Worm (Caenorhabditis elegans) whole organism, L1 larva: ENCODE results near the gene cyp-33C11.

Experiments
- C04F5.9 ChIP-seq: sonication (generic microtip); optimal IDR thresholded peaks from 2 replicates; lab custom pipeline; 2016; ENCODE audit warnings: missing genetic modification characterization, missing compliant biosample characterization
- C16A3.4 ChIP-seq: fragments of 150-350 bp; optimal IDR thresholded peaks from 2 replicates; lab custom pipeline; 2014; ENCODE audit warnings: missing biosample characterization, missing genetic modification characterization
- Y116A8C.19 ChIP-seq: sonication (generic microtip); optimal IDR thresholded peaks from 2 replicates; lab custom pipeline; 2016; ENCODE audit warnings: missing compliant biosample characterization, missing genetic modification characterization, borderline replicate concordance
- aly-2 ChIP-seq: fragments of 150-350 bp; optimal IDR thresholded peaks from 2 replicates; lab custom pipeline; 2014; ENCODE audit warnings: missing biosample characterization, missing genetic modification characterization
- ama-1 ChIP-seq: fragments of 150-350 bp; optimal IDR thresholded peaks from 2 replicates; lab custom pipeline; 2014
- blmp-1 ChIP-seq: fragments of 150-350 bp; optimal IDR thresholded peaks from 2 replicates; lab custom pipeline; 2014; ENCODE audit warnings: missing biosample characterization, missing genetic modification characterization
- ceh-88 ChIP-seq: fragments of 200-800 bp; sonication (Bioruptor generic); IDR thresholded peaks from 2 replicates; pipeline ENCODE4 v1.3.6; 2022; ENCODE audit warnings: missing genetic modification characterization, missing compliant biosample characterization
- ceh-90 ChIP-seq: sonication (generic microtip); optimal IDR thresholded peaks from 2 replicates; lab custom pipeline; 2016; ENCODE audit warnings: missing genetic modification characterization, missing compliant biosample characterization
- dpl-1 ChIP-seq, 3 experiments: fragments of 150-350 bp in 2 of 3; sonication (generic microtip) in 1 of 3; optimal IDR thresholded peaks; 2 replicates each; lab custom pipeline; 2014 to 2017; ENCODE audit warnings: missing biosample characterization in 3 of 3, missing genetic modification characterization in 3 of 3, missing genetic modification reagents in 3 of 3
- efl-1 ChIP-seq, 4 experiments: fragments of 150-350 bp; optimal IDR thresholded peaks in 3 of 4; peaks in 1 of 4; 1 replicate in 1 of 4; 2 replicates in 3 of 4; lab custom pipeline; 2014; ENCODE audit warnings: missing biosample characterization in 2 of 4, missing genetic modification characterization in 2 of 4, missing genetic modification reagents in 2 of 4
- egl-27 ChIP-seq, 2 experiments: fragments of 150-350 bp in 1 of 2; sonication (generic microtip); optimal IDR thresholded peaks; 3 replicates each; lab custom pipeline; 2017 to 2018; ENCODE audit warnings: missing biosample characterization in 2 of 2, missing genetic modification characterization in 2 of 2, missing genetic modification reagents in 2 of 2
- elt-2 ChIP-seq: sonication (generic microtip); optimal IDR thresholded peaks from 2 replicates; lab custom pipeline; 2016; ENCODE audit warnings: missing genetic modification characterization, mild to moderate bottlenecking, inconsistent platforms, missing compliant biosample characterization, missing genetic modification reagents
- elt-3 ChIP-seq, 6 experiments: fragments of 150-350 bp in 1 of 6; sonication (generic microtip); optimal IDR thresholded peaks; 2 replicates each; lab custom pipeline; 2017 to 2018; ENCODE audit warnings: missing biosample characterization in 6 of 6, missing genetic modification characterization in 6 of 6, inconsistent platforms in 1 of 6
- fkh-8 ChIP-seq: sonication (generic microtip); optimal IDR thresholded peaks from 2 replicates; lab custom pipeline; 2016; ENCODE audit warnings: mild to moderate bottlenecking, missing genetic modification characterization, missing compliant biosample characterization
- fos-1 ChIP-seq: fragments of 150-350 bp; optimal IDR thresholded peaks from 2 replicates; lab custom pipeline; 2014; ENCODE audit warnings: missing biosample characterization, missing genetic modification characterization
- grh-1 ChIP-seq: fragments of 200-800 bp; sonication (Bioruptor generic); IDR thresholded peaks from 2 replicates; pipeline ENCODE4 v1.3.6; 2022; ENCODE audit warnings: missing genetic modification reagents, missing genetic modification characterization, missing compliant biosample characterization
- hlh-17 ChIP-seq: fragments of 200-800 bp; sonication (Bioruptor generic); optimal IDR thresholded peaks from 2 replicates; lab custom pipeline; 2018; ENCODE audit warnings: missing genetic modification characterization, mild to moderate bottlenecking, missing compliant biosample characterization, moderate library complexity, borderline replicate concordance
- hpl-2 ChIP-seq: fragments of 150-350 bp; optimal IDR thresholded peaks from 2 replicates; lab custom pipeline; 2014; ENCODE audit warnings: missing biosample characterization, missing genetic modification reagents, missing genetic modification characterization
- irx-1 ChIP-seq: sonication (generic microtip); optimal IDR thresholded peaks from 2 replicates; lab custom pipeline; 2016; ENCODE audit warnings: missing genetic modification characterization, missing compliant biosample characterization
- jun-1 ChIP-seq: fragments of 150-350 bp; optimal IDR thresholded peaks from 2 replicates; lab custom pipeline; 2014; ENCODE audit warnings: missing biosample characterization, missing genetic modification reagents, missing genetic modification characterization
- lin-13 ChIP-seq: fragments of 150-350 bp; optimal IDR thresholded peaks from 2 replicates; lab custom pipeline; 2014; ENCODE audit warnings: missing biosample characterization, missing genetic modification reagents, missing genetic modification characterization
- lin-14 ChIP-seq: fragments of 200-800 bp; sonication (Bioruptor generic); optimal IDR thresholded peaks from 2 replicates; lab custom pipeline; 2018; ENCODE audit warnings: mild to moderate bottlenecking, missing genetic modification characterization, moderate library complexity, missing compliant biosample characterization
- lin-35 ChIP-seq, 2 experiments: fragments of 150-350 bp; optimal IDR thresholded peaks; 2 replicates each; lab custom pipeline; 2014; ENCODE audit warnings: missing biosample characterization in 2 of 2, missing genetic modification characterization in 2 of 2, missing genetic modification reagents in 2 of 2
- lin-39 ChIP-seq: fragments of 150-350 bp; optimal IDR thresholded peaks from 2 replicates; lab custom pipeline; 2014; ENCODE audit warnings: missing biosample characterization, missing genetic modification reagents, missing genetic modification characterization
- lir-3 ChIP-seq: sonication (generic microtip); optimal IDR thresholded peaks from 2 replicates; lab custom pipeline; 2016; ENCODE audit warnings: mild to moderate bottlenecking, missing genetic modification characterization, moderate library complexity, missing compliant biosample characterization; ENCODE audit not compliant: poor library complexity
- lsy-2 ChIP-seq, 2 experiments: fragments of 150-350 bp; optimal IDR thresholded peaks; 2 replicates each; lab custom pipeline; 2014; ENCODE audit warnings: missing biosample characterization in 2 of 2, missing genetic modification characterization in 2 of 2
- nhr-11 ChIP-seq: fragments of 150-350 bp; optimal IDR thresholded peaks from 2 replicates; lab custom pipeline; 2014; ENCODE audit warnings: missing biosample characterization, missing genetic modification characterization
- nhr-12 ChIP-seq: sonication (generic microtip); optimal IDR thresholded peaks from 2 replicates; lab custom pipeline; 2017; ENCODE audit warnings: missing biosample characterization, missing genetic modification characterization
- nhr-19 ChIP-seq: fragments of 200-800 bp; sonication (Bioruptor generic); conservative IDR thresholded peaks from 2 replicates; pipeline ENCODE4 v1.3.6; 2022; ENCODE audit warnings: missing genetic modification characterization, missing compliant biosample characterization
- nhr-20 ChIP-seq: sonication (generic microtip); optimal IDR thresholded peaks from 2 replicates; lab custom pipeline; 2016; ENCODE audit warnings: mild to moderate bottlenecking, missing genetic modification characterization, missing compliant biosample characterization
- nhr-47 ChIP-seq: sonication (generic microtip); optimal IDR thresholded peaks from 2 replicates; lab custom pipeline; 2016; ENCODE audit warnings: mild to moderate bottlenecking, missing genetic modification characterization, moderate library complexity, missing compliant biosample characterization
- nhr-71 ChIP-seq: sonication (generic microtip); optimal IDR thresholded peaks from 2 replicates; lab custom pipeline; 2016; ENCODE audit warnings: mild to moderate bottlenecking, missing genetic modification characterization, moderate library complexity, missing compliant biosample characterization
- nhr-84 ChIP-seq: sonication (generic microtip); optimal IDR thresholded peaks from 2 replicates; lab custom pipeline; 2017; ENCODE audit warnings: missing biosample characterization, missing genetic modification characterization
- nhr-90 ChIP-seq: sonication (generic microtip); optimal IDR thresholded peaks from 2 replicates; lab custom pipeline; 2016; ENCODE audit warnings: mild to moderate bottlenecking, missing genetic modification characterization, missing compliant biosample characterization; ENCODE audit not compliant: poor library complexity
- rnt-1 ChIP-seq: sonication (generic microtip); optimal IDR thresholded peaks from 2 replicates; lab custom pipeline; 2016; ENCODE audit warnings: mild to moderate bottlenecking, missing genetic modification characterization, moderate library complexity, missing compliant biosample characterization
- snu-23 ChIP-seq: sonication (generic microtip); optimal IDR thresholded peaks from 2 replicates; lab custom pipeline; 2016; ENCODE audit warnings: missing genetic modification characterization, missing compliant biosample characterization
- sup-37 ChIP-seq: fragments of 200-800 bp; sonication (Bioruptor generic); optimal IDR thresholded peaks from 2 replicates; lab custom pipeline; 2018; ENCODE audit warnings: mild to moderate bottlenecking, missing genetic modification characterization, missing compliant biosample characterization
- swsn-7 ChIP-seq: sonication (generic microtip); optimal IDR thresholded peaks from 2 replicates; lab custom pipeline; 2016; ENCODE audit warnings: missing genetic modification characterization, missing compliant biosample characterization
- tbx-2 ChIP-seq: sonication (generic microtip); optimal IDR thresholded peaks from 2 replicates; lab custom pipeline; 2016; ENCODE audit warnings: missing genetic modification characterization, missing compliant biosample characterization
- tlp-1 ChIP-seq: fragments of 150-350 bp; optimal IDR thresholded peaks from 2 replicates; lab custom pipeline; 2014; ENCODE audit warnings: missing biosample characterization, missing genetic modification characterization
- zip-4 ChIP-seq: fragments of 200-800 bp; sonication (Bioruptor generic); optimal IDR thresholded peaks from 2 replicates; lab custom pipeline; 2018; ENCODE audit warnings: mild to moderate bottlenecking, missing genetic modification characterization, moderate library complexity, missing compliant biosample characterization
- ztf-11 ChIP-seq, 2 experiments: sonication (generic microtip); optimal IDR thresholded peaks; 2 replicates each; lab custom pipeline; 2016 to 2017; ENCODE audit warnings: missing genetic modification characterization in 2 of 2, missing biosample characterization in 1 of 2, missing compliant biosample characterization in 1 of 2
- ztf-4 ChIP-seq: fragments of 150-350 bp; optimal IDR thresholded peaks from 2 replicates; lab custom pipeline; 2014; ENCODE audit warnings: missing biosample characterization, missing genetic modification characterization

cyp-33C11 gene

ce11 chrV:723895-724352, 11.1 kb upstream of the cyp-33C11 start, which contains the start of gene fbxb-72:
Gene fbxb-72 (minus strand): TSS chrV:723952.
- TF ChIP-seq efl-1 (optimal IDR thresholded peaks at IDR 0.05; lab: Kevin White, UChicago) (peak; percentile 37 to 38), efl-1 (GFP tag; optimal IDR thresholded peaks at IDR 0.05 in 1 of 2; lab: Kevin White, UChicago) (peak in 1 of 2 experiments; percentile 95), nhr-47 (tag; lab: Kevin White, UChicago) (peak; percentile 68), ztf-4 (tag; lab: Kevin White, UChicago) (peak; percentile 85), fos-1 (tag; lab: Kevin White, UChicago) (no peak), nhr-90 (tag; lab: Kevin White, UChicago) (peak; percentile 76), snu-23 (GFP tag; lab: Kevin White, UChicago) (peak; percentile 78), C04F5.9 (tag; lab: Kevin White, UChicago) (peak; percentile 21), jun-1 (tag; lab: Kevin White, UChicago) (peak; percentile 48), sup-37 (peak; percentile 55), nhr-20 (tag; lab: Kevin White, UChicago) (peak; percentile 51), nhr-12 (tag; lab: Kevin White, UChicago) (no peak), lin-35 (GFP tag; optimal IDR thresholded peaks at IDR 0.05; lab: Kevin White, UChicago) (peak in 1 of 2 experiments; percentile 85), grh-1 (GFP tag; lab: Robert Waterston, UW) (no peak), egl-27 (tag; optimal IDR thresholded peaks at IDR 0.05; lab: Kevin White, UChicago) (no peak), ceh-88 (GFP tag; lab: Robert Waterston, UW) (peak; percentile 38; the same call in 1 of the 2 replicates), rnt-1 (tag; lab: Kevin White, UChicago) (peak; percentile 53), hpl-2 (GFP tag; lab: Kevin White, UChicago) (peak; percentile 75), dpl-1 (GFP tag; optimal IDR thresholded peaks at IDR 0.05; lab: Kevin White, UChicago) (no peak), C16A3.4 (tag; lab: Kevin White, UChicago) (peak; percentile 92), irx-1 (peak; percentile 3), blmp-1 (tag; lab: Kevin White, UChicago) (no peak), Y116A8C.19 (no peak), tlp-1 (no peak), fkh-8 (tag; lab: Kevin White, UChicago) (peak; percentile 46), swsn-7 (tag; lab: Kevin White, UChicago) (peak; percentile 7), ztf-11 (tag; optimal IDR thresholded peaks at IDR 0.05; lab: Kevin White, UChicago) (peak in 1 of 2 experiments; percentile 5), lin-14 (GFP tag; lab: Kevin White, UChicago) (peak; percentile 71), ama-1 (lab: Kevin White, UChicago) (peak; percentile 89), zip-4 (GFP tag; lab: Kevin White, UChicago) (peak; percentile 23), lir-3 (tag; lab: Kevin White, UChicago) (peak; percentile 47), lin-39 (tag; lab: Kevin White, UChicago) (peak; percentile 37), nhr-19 (GFP tag; lab: Robert Waterston, UW) (peak; percentile 70), nhr-84 (tag; lab: Kevin White, UChicago) (peak; percentile 59), elt-3 (tag; optimal IDR thresholded peaks at IDR 0.05; lab: Kevin White, UChicago) (peak in 2 of 6 experiments; percentile 12 to 20), nhr-11 (tag; lab: Kevin White, UChicago) (peak; percentile 17), lsy-2 (tag; optimal IDR thresholded peaks at IDR 0.05; lab: Kevin White, UChicago) (peak; percentile 51 to 58), aly-2 (peak; percentile 100), ceh-90 (tag; lab: Kevin White, UChicago) (no peak), lin-13 (no peak), tbx-2 (tag; lab: Kevin White, UChicago) (peak; percentile 69), nhr-71 (tag; lab: Kevin White, UChicago) (peak; percentile 84), hlh-17 (no peak), elt-2 (tag; lab: Kevin White, UChicago) (peak; percentile 60)
